Worm (Caenorhabditis elegans): ENCODE measurements around the gene cmtr-2.

DNA sequence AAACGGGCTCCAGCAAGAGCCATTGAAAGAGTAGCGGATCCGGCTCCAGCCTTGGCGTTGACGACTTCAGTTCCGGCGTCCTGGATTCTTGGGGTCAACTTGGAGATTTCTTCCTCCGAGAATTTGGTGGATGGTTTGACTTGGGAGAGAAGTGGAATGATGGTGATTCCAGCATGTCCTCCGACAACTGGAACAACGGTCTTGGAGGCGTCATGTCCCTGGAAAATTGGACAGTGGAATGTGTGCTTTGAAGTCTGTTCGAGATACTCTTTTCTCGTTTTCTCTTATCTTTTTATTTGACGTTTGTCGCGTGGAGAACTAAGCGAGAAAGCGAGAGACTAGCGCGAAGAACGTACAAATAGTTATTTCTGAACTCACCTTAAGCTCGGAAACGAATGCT is 8.1 kb upstream of the cmtr-2 start:
- TF ChIP-seq nhr-76 (tag; optimal IDR thresholded peaks at IDR 0.05), result no peak
- no peak for TF ChIP-seq nhr-28 (tag; optimal IDR thresholded peaks at IDR 0.05)
- no peak for TF ChIP-seq flh-1 (GFP tag; optimal IDR thresholded peaks at IDR 0.05)
- no peak for TF ChIP-seq snpc-4 (tag; optimal IDR thresholded peaks at IDR 0.05)
- no peak for TF ChIP-seq ces-1 (GFP tag; optimal IDR thresholded peaks at IDR 0.05)
- TF ChIP-seq lin-13 (tag; optimal IDR thresholded peaks at IDR 0.05), result no peak
- TF ChIP-seq lsy-2 (tag; optimal IDR thresholded peaks at IDR 0.05), result no peak
- no peak for TF ChIP-seq elt-1 (tag; optimal IDR thresholded peaks at IDR 0.05; ENCODE audit: borderline replicate concordance, insufficient read depth)
- no peak for TF ChIP-seq ceh-43 (GFP tag; optimal IDR thresholded peaks at IDR 0.05)
- TF ChIP-seq unc-39 (tag; optimal IDR thresholded peaks at IDR 0.05), result no peak
- no peak for TF ChIP-seq drap-1 (GFP tag; optimal IDR thresholded peaks at IDR 0.05)
- TF ChIP-seq pha-4 (tag; optimal IDR thresholded peaks at IDR 0.05), result no peak
- no peak for TF ChIP-seq unc-62 (GFP tag; optimal IDR thresholded peaks at IDR 0.05)

All from whole organism, mixed stage, embryonic.